Worm (Caenorhabditis elegans) whole organism, young adult: ENCODE measurements around the gene ugt-6.
A peak's percentile ranks its signal among the peaks of the same experiment; 100 is the strongest.

Experiments used
- B0019.2 ChIP-seq: fragments of 200-800 bp; sonication (Bioruptor generic); conservative IDR thresholded peaks from 2 replicates; pipeline ENCODE4 v1.3.6; 2022; ENCODE audit warnings: missing genetic modification reagents, missing genetic modification characterization, missing compliant biosample characterization
- B0035.1 ChIP-seq: sonication (generic microtip); optimal IDR thresholded peaks from 2 replicates; lab custom pipeline; 2016; ENCODE audit warnings: missing genetic modification characterization, mild to moderate bottlenecking, missing compliant biosample characterization, missing genotype, missing genetic modification reagents
- C17E4.6 ChIP-seq: fragments of 200-800 bp; sonication (Bioruptor generic); IDR thresholded peaks from 2 replicates; pipeline ENCODE4 v1.3.6; 2022; ENCODE audit warnings: missing genetic modification reagents, missing genetic modification characterization, missing compliant biosample characterization
- F37B4.10 ChIP-seq: fragments of 200-800 bp; sonication (Bioruptor generic); IDR thresholded peaks from 2 replicates; pipeline ENCODE4 v1.3.6; 2022; ENCODE audit warnings: missing genetic modification characterization, missing compliant biosample characterization
- F39B2.1 ChIP-seq: fragments of 200-800 bp; sonication (Bioruptor generic); IDR thresholded peaks from 2 replicates; pipeline ENCODE4 v1.3.6; 2022; ENCODE audit warnings: missing genetic modification reagents, missing genetic modification characterization, missing compliant biosample characterization
- Y79H2A.3 ChIP-seq: fragments of 200-800 bp; sonication (Bioruptor generic); conservative IDR thresholded peaks from 2 replicates; pipeline ENCODE4 v1.3.6; 2022; ENCODE audit warnings: missing genetic modification reagents, missing genetic modification characterization, missing compliant biosample characterization
- atf-7 ChIP-seq: sonication (generic microtip); optimal IDR thresholded peaks from 2 replicates; lab custom pipeline; 2017; ENCODE audit warnings: mild to moderate bottlenecking, missing genetic modification characterization, missing compliant biosample characterization
- athp-1 ChIP-seq: sonication (generic microtip); optimal IDR thresholded peaks from 2 replicates; lab custom pipeline; 2017; ENCODE audit warnings: mild to moderate bottlenecking, missing genetic modification characterization, missing compliant biosample characterization
- attf-5 ChIP-seq: fragments of 200-800 bp; sonication (Bioruptor generic); optimal IDR thresholded peaks from 2 replicates; lab custom pipeline; 2018; ENCODE audit warnings: mild to moderate bottlenecking, missing genetic modification characterization, missing compliant biosample characterization
- cebp-1 ChIP-seq, 2 experiments: fragments of 200-800 bp in 1 of 2; sonication (Bioruptor generic) in 1 of 2; sonication (generic microtip) in 1 of 2; IDR thresholded peaks in 1 of 2; optimal IDR thresholded peaks in 1 of 2; 2 replicates each; pipeline versions ENCODE4 v1.3.6 to Lab custom; 2017 to 2022; ENCODE audit warnings: missing compliant biosample characterization in 2 of 2, missing genetic modification characterization in 2 of 2, mild to moderate bottlenecking in 1 of 2, missing genetic modification reagents in 1 of 2, moderate library complexity in 1 of 2
- ceh-100 ChIP-seq: fragments of 200-800 bp; sonication (Bioruptor generic); IDR thresholded peaks from 2 replicates; pipeline ENCODE4 v1.3.6; 2022; ENCODE audit warnings: missing genetic modification reagents, missing genetic modification characterization, missing compliant biosample characterization
- ceh-40 ChIP-seq: fragments of 200-800 bp; sonication (Bioruptor generic); IDR thresholded peaks from 2 replicates; pipeline ENCODE4 v1.3.6; 2022; ENCODE audit warnings: missing genetic modification characterization, missing compliant biosample characterization
- ceh-58 ChIP-seq: fragments of 200-800 bp; sonication (Bioruptor generic); IDR thresholded peaks from 2 replicates; pipeline ENCODE4 v1.3.6; 2022; ENCODE audit warnings: missing genetic modification characterization, missing compliant biosample characterization
- chd-7 ChIP-seq: sonication (generic microtip); optimal IDR thresholded peaks from 2 replicates; lab custom pipeline; 2016; ENCODE audit warnings: mild to moderate bottlenecking, missing genetic modification characterization, moderate library complexity, missing compliant biosample characterization
- dpff-1 ChIP-seq: sonication (generic microtip); optimal IDR thresholded peaks from 2 replicates; lab custom pipeline; 2017; ENCODE audit warnings: mild to moderate bottlenecking, missing genetic modification characterization, missing compliant biosample characterization
- egl-18 ChIP-seq: fragments of 200-800 bp; sonication (Bioruptor generic); IDR thresholded peaks from 2 replicates; pipeline ENCODE4 v1.3.6; 2022; ENCODE audit warnings: missing genetic modification reagents, missing genetic modification characterization, missing compliant biosample characterization
- egl-44 ChIP-seq: fragments of 200-800 bp; sonication (Bioruptor generic); IDR thresholded peaks from 2 replicates; pipeline ENCODE4 v1.3.6; 2022; ENCODE audit warnings: missing genetic modification reagents, missing genetic modification characterization, missing compliant biosample characterization
- fkh-3 ChIP-seq: sonication (generic microtip); optimal IDR thresholded peaks from 2 replicates; lab custom pipeline; 2016; ENCODE audit warnings: mild to moderate bottlenecking, missing genetic modification characterization, missing compliant biosample characterization
- gei-17 ChIP-seq: fragments of 200-800 bp; sonication (Bioruptor generic); optimal IDR thresholded peaks from 2 replicates; lab custom pipeline; 2018; ENCODE audit warnings: mild to moderate bottlenecking, missing genetic modification characterization, missing compliant biosample characterization
- lir-1 ChIP-seq: fragments of 200-800 bp; sonication (Bioruptor generic); conservative IDR thresholded peaks from 2 replicates; pipeline ENCODE4 v1.3.6; 2022; ENCODE audit warnings: missing genetic modification reagents, missing genetic modification characterization, missing compliant biosample characterization
- lsy-27 ChIP-seq: sonication (generic microtip); optimal IDR thresholded peaks from 2 replicates; lab custom pipeline; 2017; ENCODE audit warnings: missing genetic modification characterization, mild to moderate bottlenecking, missing compliant biosample characterization, antibody characterized with exemption, missing genotype, borderline replicate concordance; ENCODE audit not compliant: insufficient read depth
- nfyb-1 ChIP-seq: fragments of 200-800 bp; sonication (Bioruptor generic); IDR thresholded peaks from 2 replicates; pipeline ENCODE4 v1.3.6; 2022; ENCODE audit warnings: missing genetic modification reagents, missing genetic modification characterization, missing compliant biosample characterization
- nhr-120 ChIP-seq: fragments of 200-800 bp; sonication (Bioruptor generic); IDR thresholded peaks from 2 replicates; pipeline ENCODE4 v1.3.6; 2022; ENCODE audit warnings: missing genetic modification characterization, missing compliant biosample characterization
- nhr-80 ChIP-seq: sonication (generic microtip); optimal IDR thresholded peaks from 2 replicates; lab custom pipeline; 2016; ENCODE audit warnings: missing genetic modification characterization, missing compliant biosample characterization
- pha-4 ChIP-seq: fragments of 150-350 bp; sonication (generic microtip); optimal IDR thresholded peaks from 2 replicates; lab custom pipeline; 2014; ENCODE audit warnings: missing biosample characterization, missing genetic modification reagents, missing genetic modification characterization
- snpc-3.4 ChIP-seq: sonication (generic microtip); optimal IDR thresholded peaks from 2 replicates; lab custom pipeline; 2017; ENCODE audit warnings: missing genetic modification characterization, mild to moderate bottlenecking, missing compliant biosample characterization, antibody characterized with exemption, moderate library complexity, missing genotype, missing genetic modification reagents
- tbp1 ChIP-seq: fragments of 200-800 bp; sonication (Bioruptor generic); optimal IDR thresholded peaks from 2 replicates; lab custom pipeline; 2018; ENCODE audit warnings: mild to moderate bottlenecking, missing genetic modification characterization, missing compliant biosample characterization
- unc-130 ChIP-seq: sonication (generic microtip); optimal IDR thresholded peaks from 2 replicates; lab custom pipeline; 2016; ENCODE audit warnings: missing genetic modification reagents, missing genetic modification characterization, missing compliant biosample characterization
- unc-62 ChIP-seq: fragments of 150-350 bp; optimal IDR thresholded peaks from 2 replicates; lab custom pipeline; 2014; ENCODE audit warnings: missing biosample characterization, missing genetic modification reagents, missing genetic modification characterization
- ztf-26 ChIP-seq: sonication (generic microtip); optimal IDR thresholded peaks from 2 replicates; lab custom pipeline; 2017; ENCODE audit warnings: missing genetic modification characterization, missing compliant biosample characterization
- ztf-28 ChIP-seq: fragments of 200-800 bp; sonication (Bioruptor generic); IDR thresholded peaks from 2 replicates; pipeline ENCODE4 v1.3.6; 2022; ENCODE audit warnings: missing genetic modification reagents, missing genetic modification characterization, missing compliant biosample characterization

ugt-6 gene

ce11 chrV:12797992-12798391, at the start of gene ugt-6:
TSS of gene ugt-6 (minus strand) at chrV:12798224.
- TF ChIP-seq gei-17 (GFP tag; lab: Kevin White, UChicago) (no peak), ceh-100 (GFP tag; lab: Robert Waterston, UW) (no peak), tbp1 (GFP tag; lab: Kevin White, UChicago) (no peak), attf-5 (GFP tag; lab: Kevin White, UChicago) (no peak), nfyb-1 (GFP tag; lab: Robert Waterston, UW) (no peak), dpff-1 (tag; lab: Kevin White, UChicago) (no peak), lir-1 (no peak), lsy-27 (tag; lab: Kevin White, UChicago) (no peak), B0019.2 (no peak), fkh-3 (tag; lab: Kevin White, UChicago) (no peak), pha-4 (tag; lab: Kevin White, UChicago) (no peak), snpc-3.4 (tag; lab: Kevin White, UChicago) (no peak), chd-7 (no peak), nhr-80 (no peak)
- TF ChIP-seq, all 124 proteins: peak for 0

ce11 chrV:12845247-12845646, 47.2 kb upstream of the ugt-6 start, which contains the start of gene C44H9.6:
TSS of gene C44H9.6 (minus strand) at chrV:12845347.
- TF ChIP-seq nhr-80 (peak; percentile 45), F37B4.10 (GFP tag; lab: Robert Waterston, UW) (no peak)

ce11 chrV:12844748-12845147, 46.7 kb upstream of the ugt-6 start:
- TF ChIP-seq athp-1 (tag; lab: Kevin White, UChicago): no peak
- no peak for TF ChIP-seq Y79H2A.3 (GFP tag; lab: Robert Waterston, UW)
- no peak for TF ChIP-seq ceh-40 (GFP tag; lab: Robert Waterston, UW)
- no peak for TF ChIP-seq ztf-28
- TF ChIP-seq atf-7 (tag; lab: Kevin White, UChicago): no peak
- no peak for TF ChIP-seq B0035.1 (tag; lab: Kevin White, UChicago)
- TF ChIP-seq cebp-1 (GFP tag; IDR thresholded peaks at IDR 0.05; lab: Robert Waterston, UW): no peak
- TF ChIP-seq cebp-1 (tag; optimal IDR thresholded peaks at IDR 0.05; lab: Kevin White, UChicago): no peak
- TF ChIP-seq, all 124 proteins: peak for 0

DNA sequence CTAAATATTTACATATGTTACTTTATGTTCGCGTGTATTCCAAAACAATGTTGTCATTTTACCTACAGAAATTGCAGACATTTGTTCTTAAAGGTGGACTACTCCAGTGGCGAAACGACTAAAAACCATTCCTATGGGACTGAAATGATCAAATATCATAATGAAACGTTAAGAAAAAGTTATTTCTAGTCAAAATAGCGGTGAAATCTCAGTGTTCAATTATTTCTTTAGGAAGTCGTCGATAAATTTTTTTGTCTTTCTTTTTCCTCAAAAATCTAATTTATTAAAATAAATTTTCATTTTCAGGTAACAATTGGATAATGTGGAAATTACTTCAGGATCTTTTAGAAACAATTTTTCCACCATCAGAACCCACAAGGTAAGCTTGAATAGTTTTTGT, 37.4 kb upstream of the ugt-6 start, which contains the start of gene C44H9.4:
Gene C44H9.4 (plus strand): TSS at position 301 of the 400 bp plus-strand sequence.
- TF ChIP-seq F39B2.1 (GFP tag; lab: Robert Waterston, UW): no peak
- no peak for TF ChIP-seq nhr-120
- TF ChIP-seq unc-62 (GFP tag; lab: Kevin White, UChicago): no peak
- no peak for TF ChIP-seq unc-130 (GFP tag; lab: Kevin White, UChicago)
- no peak for TF ChIP-seq ceh-58 (GFP tag; lab: Robert Waterston, UW)
- TF ChIP-seq egl-44 (GFP tag; lab: Robert Waterston, UW): no peak

ce11 chrV:12827219-12827618, 29.2 kb upstream of the ugt-6 start, which contains the start of gene ugt-15:
TSS of gene ugt-15 (plus strand) at chrV:12827519.
- TF ChIP-seq nhr-80 (peak; percentile 18), C17E4.6 (GFP tag; lab: Robert Waterston, UW) (no peak)

DNA sequence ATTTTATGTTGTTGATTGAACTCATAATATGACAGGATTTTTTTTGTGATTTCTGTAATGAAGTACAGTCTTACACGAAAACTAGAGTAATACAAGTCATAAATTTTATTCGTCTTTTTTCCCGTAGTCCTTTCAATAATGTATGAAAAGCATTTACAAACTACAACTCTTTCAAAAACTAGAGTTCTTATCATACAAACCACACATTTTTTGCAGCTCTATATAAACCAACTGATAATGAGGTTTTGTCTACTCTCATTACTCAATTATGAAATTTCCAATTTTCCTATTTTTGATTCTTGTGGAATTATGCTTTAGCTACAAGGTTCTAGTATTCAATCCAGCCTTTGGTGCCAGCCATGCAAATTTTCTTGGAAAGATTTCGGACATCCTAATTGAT, 26.8 kb upstream of the ugt-6 start, which contains the start of gene ugt-16:
Gene ugt-16 (plus strand): TSS at position 248 of the 400 bp plus-strand sequence.
- TF ChIP-seq nhr-80: peak; percentile 51
- TF ChIP-seq egl-18: no peak
- no peak for TF ChIP-seq ztf-26
